Worm (Caenorhabditis elegans): Measurements from ENCODE around the gene prp-39.

- TF ChIP-seq unc-98 (GFP tag; IDR thresholded peaks at IDR 0.05) = no peak
- no peak for TF ChIP-seq lin-35 (GFP tag; optimal IDR thresholded peaks at IDR 0.05)
- no peak for TF ChIP-seq sptf-1 (tag; optimal IDR thresholded peaks at IDR 0.05)
- TF ChIP-seq ceh-88 (GFP tag; IDR thresholded peaks at IDR 0.05) = no peak
- TF ChIP-seq unc-62 (GFP tag; optimal IDR thresholded peaks at IDR 0.05) = no peak
- TF ChIP-seq efl-1 (optimal IDR thresholded peaks at IDR 0.05) = no peak
- peak in 1 of 2 experiments; percentile 67 for TF ChIP-seq efl-1 (GFP tag; optimal IDR thresholded peaks at IDR 0.05 in 1 of 2)
- no peak for TF ChIP-seq nhr-77 (tag; optimal IDR thresholded peaks at IDR 0.05)
These were observed 35.1 kb downstream of the prp-39 start, which contains the start of gene C14C11.4 for ce11 chrV:5647359-5647758.
